Fruit fly (Drosophila melanogaster) whole organism, embryonic: ENCODE results near the gene CG9776.

Source experiments
- Antp ChIP-seq: fragments of 200-800 bp; sonication (Bioruptor generic); optimal IDR thresholded peaks from 3 replicates; lab custom pipeline; 2016; ENCODE audit warnings: missing biosample characterization, missing genetic modification characterization
- Atf6 ChIP-seq: fragments of 200-800 bp; sonication (Bioruptor generic); IDR thresholded peaks from 2 replicates; pipeline ENCODE4 v1.3.6; 2022; ENCODE audit warnings: missing biosample characterization, missing genetic modification characterization
- Awh ChIP-seq: fragments of 200-800 bp; sonication (Bioruptor generic); IDR thresholded peaks from 2 replicates; pipeline ENCODE4, ENCODE4 v1.3.6; 2022; ENCODE audit warnings: missing biosample characterization, missing genetic modification characterization
- B-H2 ChIP-seq: fragments of 200-800 bp; sonication (Bioruptor generic); optimal IDR thresholded peaks from 2 replicates; lab custom pipeline; 2018; ENCODE audit warnings: missing biosample characterization, mild to moderate bottlenecking, missing genetic modification characterization
- BtbVII ChIP-seq: fragments of 200-800 bp; sonication (Bioruptor generic); optimal IDR thresholded peaks from 3 replicates; lab custom pipeline; 2017; ENCODE audit warnings: missing biosample characterization, mild to moderate bottlenecking, missing genetic modification characterization
- Bteb2 ChIP-seq: fragments of 200-800 bp; sonication (Bioruptor generic); optimal IDR thresholded peaks from 2 replicates; lab custom pipeline; 2016; ENCODE audit warnings: missing biosample characterization, missing genetic modification characterization
- CG10431 ChIP-seq: fragments of 200-800 bp; sonication (Bioruptor generic); optimal IDR thresholded peaks from 3 replicates; lab custom pipeline; 2018; ENCODE audit warnings: missing biosample characterization, mild to moderate bottlenecking, missing genetic modification characterization
- CG11085 ChIP-seq: fragments of 200-800 bp; sonication (Bioruptor generic); IDR thresholded peaks from 2 replicates; pipeline ENCODE4 v1.3.6; 2022; ENCODE audit warnings: missing biosample characterization, missing genetic modification characterization
- CG11093 ChIP-seq: fragments of 200-800 bp; sonication (Bioruptor generic); IDR thresholded peaks from 3 replicates; pipeline ENCODE4 v1.3.6; 2022; ENCODE audit warnings: missing biosample characterization, missing genetic modification characterization
- CG14965 ChIP-seq: fragments of 200-800 bp; sonication (Bioruptor generic); optimal IDR thresholded peaks from 2 replicates; lab custom pipeline; 2016; ENCODE audit warnings: missing biosample characterization, missing genetic modification characterization, borderline replicate concordance
- CG15514 ChIP-seq: fragments of 200-800 bp; sonication (Bioruptor generic); optimal IDR thresholded peaks from 3 replicates; lab custom pipeline; 2017; ENCODE audit warnings: missing biosample characterization, missing genetic modification characterization, mild to moderate bottlenecking, moderate library complexity, missing genetic modification reagents
- CG17385 ChIP-seq: fragments of 200-800 bp; sonication (Bioruptor generic); optimal IDR thresholded peaks from 3 replicates; lab custom pipeline; 2018; ENCODE audit warnings: missing biosample characterization, mild to moderate bottlenecking, missing genetic modification characterization
- CG17802 ChIP-seq: fragments of 200-800 bp; sonication (Bioruptor generic); optimal IDR thresholded peaks from 2 replicates; lab custom pipeline; 2018; ENCODE audit warnings: missing biosample characterization, mild to moderate bottlenecking, missing genetic modification characterization, moderate library complexity
- CG17829 ChIP-seq: fragments of 200-800 bp; optimal IDR thresholded peaks from 2 replicates; lab custom pipeline; 2019; ENCODE audit warnings: missing biosample characterization, mild to moderate bottlenecking, missing genetic modification characterization, moderate library complexity
- CG1792 ChIP-seq: fragments of 200-800 bp; sonication (Bioruptor generic); optimal IDR thresholded peaks from 2 replicates; lab custom pipeline; 2016; ENCODE audit warnings: missing biosample characterization, missing genetic modification characterization
- CG18764 ChIP-seq: fragments of 200-800 bp; sonication (Bioruptor generic); optimal IDR thresholded peaks from 3 replicates; lab custom pipeline; 2016; ENCODE audit warnings: missing biosample characterization, missing genetic modification characterization
- CG2202 ChIP-seq: fragments of 200-800 bp; sonication (Bioruptor generic); optimal IDR thresholded peaks from 2 replicates; lab custom pipeline; 2018; ENCODE audit warnings: missing biosample characterization, mild to moderate bottlenecking, missing genetic modification characterization
- CG3065 ChIP-seq: fragments of 200-800 bp; sonication (Bioruptor generic); optimal IDR thresholded peaks from 2 replicates; lab custom pipeline; 2016; ENCODE audit warnings: missing biosample characterization, missing genetic modification characterization
- CG3407 ChIP-seq: fragments of 200-800 bp; sonication (Bioruptor generic); optimal IDR thresholded peaks from 2 replicates; lab custom pipeline; 2018; ENCODE audit warnings: missing biosample characterization, mild to moderate bottlenecking, missing genetic modification characterization
- CG3995 ChIP-seq: fragments of 200-800 bp; sonication (Bioruptor generic); optimal IDR thresholded peaks from 3 replicates; lab custom pipeline; 2016; ENCODE audit warnings: missing biosample characterization, missing genetic modification characterization
- Chrac-16 ChIP-seq: fragments of 200-800 bp; sonication (Bioruptor generic); optimal IDR thresholded peaks from 3 replicates; lab custom pipeline; 2016; ENCODE audit warnings: missing biosample characterization, missing genetic modification characterization
- Doc2 ChIP-seq: fragments of 200-800 bp; sonication (Bioruptor generic); IDR thresholded peaks from 2 replicates; pipeline ENCODE4 v1.3.6; 2022; ENCODE audit warnings: missing biosample characterization, missing genetic modification characterization
- Dp ChIP-seq: fragments of 200-800 bp; sonication (Bioruptor generic); optimal IDR thresholded peaks from 2 replicates; lab custom pipeline; 2018; ENCODE audit warnings: missing biosample characterization, mild to moderate bottlenecking, missing genetic modification characterization, moderate library complexity
- HmgZ ChIP-seq: fragments of 200-800 bp; sonication (Bioruptor generic); optimal IDR thresholded peaks from 2 replicates; lab custom pipeline; 2018; ENCODE audit warnings: missing biosample characterization, mild to moderate bottlenecking, missing genetic modification characterization
- Mes4 ChIP-seq: fragments of 200-800 bp; sonication (Bioruptor generic); optimal IDR thresholded peaks from 2 replicates; lab custom pipeline; 2016; ENCODE audit warnings: missing biosample characterization, missing genetic modification characterization
- Nf-YC ChIP-seq: fragments of 200-800 bp; optimal IDR thresholded peaks from 3 replicates; lab custom pipeline; 2019; ENCODE audit warnings: missing biosample characterization, mild to moderate bottlenecking, missing genetic modification characterization, moderate library complexity
- Pdp1 ChIP-seq, 2 experiments: fragments of 200-800 bp; sonication (Bioruptor generic); optimal IDR thresholded peaks; 3 replicates each; lab custom pipeline; 2016; ENCODE audit warnings: missing biosample characterization in 2 of 2, missing genetic modification characterization in 2 of 2, mild to moderate bottlenecking in 1 of 2, moderate library complexity in 1 of 2
- Rfx ChIP-seq: fragments of 200-800 bp; sonication (Bioruptor generic); IDR thresholded peaks from 2 replicates; pipeline ENCODE4 v1.3.6; 2022; ENCODE audit warnings: missing biosample characterization, missing genetic modification characterization
- Side ChIP-seq: fragments of 200-800 bp; sonication (Bioruptor generic); optimal IDR thresholded peaks from 2 replicates; lab custom pipeline; 2016; ENCODE audit warnings: missing biosample characterization, missing genetic modification characterization
- Ssrp ChIP-seq: fragments of 200-800 bp; sonication (Bioruptor generic); optimal IDR thresholded peaks from 2 replicates; lab custom pipeline; 2018; ENCODE audit warnings: missing biosample characterization, mild to moderate bottlenecking, missing genetic modification characterization, moderate library complexity
- Tbp ChIP-seq: fragments of >200 bp; optimal IDR thresholded peaks from 2 replicates; lab custom pipeline; 2018; ENCODE audit warnings: missing biosample characterization, missing genetic modification characterization
- ase ChIP-seq: fragments of 200-800 bp; sonication (Bioruptor generic); IDR thresholded peaks from 3 replicates; pipeline ENCODE4 v1.3.6; 2022; ENCODE audit warnings: missing biosample characterization, missing genetic modification characterization
- bab2 ChIP-seq: fragments of 200-800 bp; sonication (Bioruptor generic); optimal IDR thresholded peaks from 2 replicates; lab custom pipeline; 2016; ENCODE audit warnings: missing biosample characterization, missing genetic modification characterization
- bsh ChIP-seq, 2 experiments: fragments of 200-800 bp; sonication (Bioruptor generic); optimal IDR thresholded peaks; 2 replicates each; lab custom pipeline; 2017 to 2018; ENCODE audit warnings: mild to moderate bottlenecking in 2 of 2, missing biosample characterization in 2 of 2, missing genetic modification characterization in 2 of 2, moderate library complexity in 1 of 2
- btn ChIP-seq: fragments of 200-800 bp; sonication (Bioruptor generic); optimal IDR thresholded peaks from 2 replicates; lab custom pipeline; 2016; ENCODE audit warnings: missing biosample characterization, missing genetic modification characterization
- corto ChIP-seq: fragments of 200-800 bp; sonication (Bioruptor generic); optimal IDR thresholded peaks from 2 replicates; lab custom pipeline; 2016; ENCODE audit warnings: missing biosample characterization, mild to moderate bottlenecking, missing genetic modification characterization, moderate library complexity
- dm ChIP-seq: fragments of 200-800 bp; sonication (Bioruptor generic); optimal IDR thresholded peaks from 3 replicates; lab custom pipeline; 2016; ENCODE audit warnings: missing biosample characterization, missing genetic modification characterization
- ftz-f1 ChIP-seq: fragments of 200-800 bp; sonication (Bioruptor generic); optimal IDR thresholded peaks from 2 replicates; lab custom pipeline; 2016; ENCODE audit warnings: missing biosample characterization, missing genetic modification characterization
- hb ChIP-seq: fragments of 200-800 bp; sonication (Bioruptor generic); IDR thresholded peaks from 3 replicates; pipeline ENCODE4 v1.3.6; 2022; ENCODE audit warnings: missing biosample characterization, missing genetic modification characterization; ENCODE audit not compliant: partially characterized antibody
- hkb ChIP-seq, 2 experiments: fragments of 200-800 bp in 1 of 2; fragments of >200 bp in 1 of 2; sonication (Bioruptor generic) in 1 of 2; IDR thresholded peaks in 1 of 2; optimal IDR thresholded peaks in 1 of 2; 2 replicates each; pipeline versions ENCODE4 v1.3.6 to Lab custom; 2017 to 2022; ENCODE audit warnings: missing biosample characterization in 1 of 2, missing genetic modification characterization in 1 of 2
- jigr1 ChIP-seq: fragments of 200-800 bp; sonication (Bioruptor generic); IDR thresholded peaks from 3 replicates; pipeline ENCODE4 v1.3.6; 2022; ENCODE audit warnings: missing biosample characterization, missing genetic modification characterization
- mam ChIP-seq: fragments of 200-800 bp; sonication (Bioruptor generic); optimal IDR thresholded peaks from 3 replicates; lab custom pipeline; 2016; ENCODE audit warnings: missing biosample characterization, missing genetic modification characterization
- otp ChIP-seq: fragments of 200-800 bp; sonication (Bioruptor generic); IDR thresholded peaks from 3 replicates; pipeline ENCODE4, ENCODE4 v1.3.6; 2022; ENCODE audit warnings: missing biosample characterization, missing genetic modification characterization
- row ChIP-seq: fragments of 200-800 bp; sonication (Bioruptor generic); IDR thresholded peaks from 3 replicates; pipeline ENCODE4 v1.3.6; 2022; ENCODE audit warnings: missing biosample characterization, missing genetic modification characterization
- scrt ChIP-seq: fragments of 200-800 bp; sonication (Bioruptor generic); optimal IDR thresholded peaks from 2 replicates; lab custom pipeline; 2018; ENCODE audit warnings: missing biosample characterization, mild to moderate bottlenecking, missing genetic modification characterization, moderate library complexity
- slp2 ChIP-seq: fragments of 200-800 bp; sonication (Bioruptor generic); optimal IDR thresholded peaks from 2 replicates; lab custom pipeline; 2016; ENCODE audit warnings: missing biosample characterization, missing genetic modification characterization
- stwl ChIP-seq: fragments of 200-800 bp; sonication (Bioruptor generic); optimal IDR thresholded peaks from 3 replicates; lab custom pipeline; 2018; ENCODE audit warnings: missing biosample characterization, mild to moderate bottlenecking, missing genetic modification characterization, moderate library complexity
- tna ChIP-seq: fragments of 200-800 bp; sonication (Bioruptor generic); IDR thresholded peaks from 2 replicates; pipeline ENCODE4 v1.3.6; 2022; ENCODE audit warnings: missing biosample characterization, missing genetic modification characterization; ENCODE audit not compliant: partially characterized antibody
- trem ChIP-seq: fragments of 200-800 bp; optimal IDR thresholded peaks from 3 replicates; lab custom pipeline; 2019; ENCODE audit warnings: missing biosample characterization, mild to moderate bottlenecking, missing genetic modification characterization, moderate library complexity
- twi ChIP-seq: fragments of 200-800 bp; optimal IDR thresholded peaks from 2 replicates; lab custom pipeline; 2019; ENCODE audit warnings: missing biosample characterization, mild to moderate bottlenecking, missing genetic modification characterization, moderate library complexity
- unpg ChIP-seq: fragments of 200-800 bp; sonication (Bioruptor generic); optimal IDR thresholded peaks from 3 replicates; lab custom pipeline; 2018; ENCODE audit warnings: missing biosample characterization, mild to moderate bottlenecking, missing genetic modification characterization, moderate library complexity

Gene CG9776

dm6 chr3R:4337580-4337979 lies 3.7 kb upstream of the CG9776 start, which contains the start of the genes Skp2 and CG1103 (continued):
- TF ChIP-seq scrt (GFP tag; lab: Kevin White, UChicago) = no peak
- peak; percentile 83 for TF ChIP-seq ftz-f1 (GFP tag; lab: Kevin White, UChicago)
- TF ChIP-seq HmgZ (tag; lab: Kevin White, UChicago) = peak; percentile 41
- TF ChIP-seq CG18764 (GFP tag; lab: Kevin White, UChicago) = no peak
- TF ChIP-seq CG3065 (GFP tag; lab: Kevin White, UChicago) = no peak
- no peak for TF ChIP-seq Antp (GFP tag; lab: Kevin White, UChicago)
- TF ChIP-seq CG11093 (GFP tag; lab: Robert Waterston, UW) = no peak
- TF ChIP-seq CG17802 = no peak
- TF ChIP-seq CG3407 (GFP tag; lab: Kevin White, UChicago) = no peak
- TF ChIP-seq CG10431 = peak; percentile 73
- no peak for TF ChIP-seq Ssrp (tag; lab: Kevin White, UChicago)
- no peak for TF ChIP-seq BtbVII
- TF ChIP-seq Dp = peak; percentile 86
- no peak for TF ChIP-seq CG11085
- TF ChIP-seq slp2 = no peak
- peak; percentile 51; the same call in 1 of the 3 replicates for TF ChIP-seq row (GFP tag; lab: Robert Waterston, UW)
- TF ChIP-seq btn (GFP tag; lab: Kevin White, UChicago) = no peak
- peak; percentile 66 for TF ChIP-seq trem (tag; lab: Kevin White, UChicago)
- TF ChIP-seq Side (GFP tag; lab: Kevin White, UChicago) = no peak
- TF ChIP-seq Doc2 = no peak
- peak; percentile 94 for TF ChIP-seq stwl (tag; lab: Kevin White, UChicago)
- peak; percentile 65 for TF ChIP-seq CG15514 (GFP tag; lab: Kevin White, UChicago)
- peak; percentile 36 for TF ChIP-seq Nf-YC
- no peak for TF ChIP-seq Awh (GFP tag; lab: Robert Waterston, UW)
- no peak for TF ChIP-seq CG3995 (GFP tag; lab: Kevin White, UChicago)
- TF ChIP-seq mam (GFP tag; lab: Kevin White, UChicago) = no peak
- TF ChIP-seq jigr1 (GFP tag; lab: Robert Waterston, UW) = no peak
- no peak for TF ChIP-seq Atf6 (GFP tag; lab: Robert Waterston, UW)
- no peak for TF ChIP-seq corto (GFP tag; lab: Kevin White, UChicago)
- TF ChIP-seq Mes4 (GFP tag; lab: Kevin White, UChicago) = no peak
- no peak for TF ChIP-seq CG2202 (tag; lab: Kevin White, UChicago)
- TF ChIP-seq otp (GFP tag; lab: Robert Waterston, UW) = no peak
- peak; percentile 16 for TF ChIP-seq dm (GFP tag; lab: Kevin White, UChicago)
- TF ChIP-seq bab2 (GFP tag; lab: Kevin White, UChicago) = no peak
- no peak for TF ChIP-seq ase (GFP tag; lab: Robert Waterston, UW)
- TF ChIP-seq Tbp = no peak
- no peak for TF ChIP-seq Rfx
- no peak for TF ChIP-seq CG17385 (GFP tag; lab: Kevin White, UChicago)
- TF ChIP-seq hb = no peak
- no peak for TF ChIP-seq unpg (GFP tag; lab: Kevin White, UChicago)
- peak; percentile 49 for TF ChIP-seq hkb (optimal IDR thresholded peaks at IDR 0.05; lab: Kevin White, UChicago)
- TF ChIP-seq hkb (GFP tag; IDR thresholded peaks at IDR 0.05; lab: Robert Waterston, UW) = no peak; the same call in 1 of the 2 replicates
- TF ChIP-seq CG14965 (GFP tag; lab: Kevin White, UChicago) = no peak
- TF ChIP-seq CG17829 (tag; lab: Kevin White, UChicago) = peak; percentile 26
- TF ChIP-seq twi (tag; lab: Kevin White, UChicago) = no peak
- no peak for TF ChIP-seq tna (GFP tag; lab: Robert Waterston, UW)
- no peak for TF ChIP-seq B-H2 (GFP tag; lab: Kevin White, UChicago)
- TF ChIP-seq bsh (GFP tag; optimal IDR thresholded peaks at IDR 0.05; lab: Kevin White, UChicago) = no peak
- peak in 1 of 2 experiments; percentile 20 for TF ChIP-seq Pdp1 (GFP tag; optimal IDR thresholded peaks at IDR 0.05; lab: Kevin White, UChicago)
- no peak for TF ChIP-seq Bteb2 (GFP tag; lab: Kevin White, UChicago)
- TF ChIP-seq CG1792 (GFP tag; lab: Kevin White, UChicago) = no peak
- TF ChIP-seq Chrac-16 = no peak
